Worm (Caenorhabditis elegans): ENCODE measurements around the gene ZK1290.10.
A peak's percentile ranks its signal among the peaks of the same experiment; 100 is the strongest.

The ZK1290.10 gene

DNA sequence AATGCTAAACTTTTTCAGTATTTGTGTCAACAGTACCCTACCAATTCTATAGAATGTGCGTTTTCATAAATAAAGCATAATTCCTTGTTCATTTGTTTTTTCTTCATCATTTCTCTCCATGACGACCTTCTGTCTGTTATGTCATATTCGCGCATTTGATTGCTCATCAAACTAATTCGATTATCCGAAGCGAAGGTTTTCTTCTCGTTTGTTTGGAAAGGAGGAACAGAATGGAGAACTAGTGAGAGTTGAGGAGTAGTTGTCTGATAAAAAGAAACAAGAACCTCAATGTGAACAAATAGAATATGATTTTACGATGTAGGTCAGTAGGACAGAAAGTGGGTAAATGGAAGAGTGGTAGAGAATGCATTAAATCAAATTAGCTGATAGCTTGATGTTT is 8.9 kb upstream of the ZK1290.10 start:
- no peak for TF ChIP-seq nhr-25 (tag; optimal IDR thresholded peaks at IDR 0.05)
- no peak for TF ChIP-seq elt-3 (tag; optimal IDR thresholded peaks at IDR 0.05)
- no peak for TF ChIP-seq sem-4 (tag; optimal IDR thresholded peaks at IDR 0.05)
- no peak for TF ChIP-seq unc-39 (tag; optimal IDR thresholded peaks at IDR 0.05)
- TF ChIP-seq nhr-23 (tag; optimal IDR thresholded peaks at IDR 0.05) = no peak
- no peak for TF ChIP-seq lin-11 (tag; optimal IDR thresholded peaks at IDR 0.05)
- TF ChIP-seq crh-2 (tag; optimal IDR thresholded peaks at IDR 0.05) = no peak
- no peak for TF ChIP-seq gmeb-1 (tag; optimal IDR thresholded peaks at IDR 0.05)
- TF ChIP-seq nhr-21 (tag; optimal IDR thresholded peaks at IDR 0.05) = no peak
- no peak for TF ChIP-seq ama-1 (optimal IDR thresholded peaks at IDR 0.05)
- TF ChIP-seq egl-27 (tag; optimal IDR thresholded peaks at IDR 0.05) = no peak
- TF ChIP-seq nhr-12 (tag; optimal IDR thresholded peaks at IDR 0.05) = no peak
- no peak for TF ChIP-seq nhr-10 (tag; optimal IDR thresholded peaks at IDR 0.05)
- no peak for TF ChIP-seq unc-62 (GFP tag; optimal IDR thresholded peaks at IDR 0.05)
- TF ChIP-seq nhr-77 (tag; optimal IDR thresholded peaks at IDR 0.05) = no peak

DNA sequence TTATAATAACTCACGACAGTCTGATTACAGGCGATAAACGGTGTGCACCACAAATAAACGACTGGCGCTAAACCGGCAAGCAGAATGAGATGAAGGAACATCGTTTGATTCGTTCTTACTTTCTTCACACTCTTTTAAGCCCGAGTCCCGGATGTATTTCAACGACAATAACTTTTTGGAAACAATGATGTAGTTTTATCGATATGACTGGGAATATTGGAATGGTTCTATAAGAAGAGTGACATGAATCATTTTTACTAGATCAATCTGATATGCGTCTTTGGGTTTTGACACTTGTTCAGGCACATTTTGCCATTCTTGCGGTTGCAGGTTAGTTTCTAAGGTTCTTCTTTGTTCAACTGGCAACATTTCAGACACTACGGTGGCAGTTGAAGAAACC is 7.8 kb upstream of the ZK1290.10 start, which contains the start of the genes ZK1290.11 and ZK1290.1:
Gene ZK1290.11 (minus strand): TSS at position 101 of the 400 bp plus-strand sequence.
Gene ZK1290.1 (plus strand): TSS at position 271 of the 400 bp plus-strand sequence.
- TF ChIP-seq lin-39 (tag; optimal IDR thresholded peaks at IDR 0.05) = no peak
- TF ChIP-seq nhr-6 (tag; optimal IDR thresholded peaks at IDR 0.05) = no peak
- no peak for TF ChIP-seq aly-2 (tag; optimal IDR thresholded peaks at IDR 0.05)
- no peak for TF ChIP-seq nhr-10 (tag; optimal IDR thresholded peaks at IDR 0.05)
- TF ChIP-seq nhr-23 (tag; optimal IDR thresholded peaks at IDR 0.05) = no peak
- no peak for TF ChIP-seq elt-1 (tag; optimal IDR thresholded peaks at IDR 0.05)

DNA sequence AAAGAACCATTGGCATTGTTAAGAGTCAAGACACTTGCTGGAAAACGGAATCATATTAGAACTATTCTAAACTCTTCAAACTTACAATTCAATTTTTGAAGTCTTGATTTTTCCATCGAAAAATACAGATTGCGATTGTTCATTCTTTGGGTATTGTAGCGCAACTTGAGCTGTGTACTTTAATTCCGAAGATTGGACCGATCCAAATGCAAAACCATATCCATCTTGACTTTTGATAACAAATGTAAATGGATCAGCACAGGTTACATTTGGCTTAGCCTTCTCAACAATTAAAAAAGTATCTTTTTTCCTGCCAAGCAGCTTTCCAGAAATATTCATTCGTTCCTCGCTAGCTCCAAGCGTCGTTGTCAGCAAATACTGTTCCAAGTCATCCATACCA is 7.1 kb upstream of the ZK1290.10 start:
- TF ChIP-seq nhr-10 (tag; optimal IDR thresholded peaks at IDR 0.05) (no peak), nhr-23 (tag; optimal IDR thresholded peaks at IDR 0.05) (no peak), peb-1 (tag; optimal IDR thresholded peaks at IDR 0.05) (no peak), F13H6.1 (tag; optimal IDR thresholded peaks at IDR 0.05) (no peak), lin-11 (tag; optimal IDR thresholded peaks at IDR 0.05) (no peak), sma-9 (GFP tag; optimal IDR thresholded peaks at IDR 0.05) (no peak), sma-9 (tag; optimal IDR thresholded peaks at IDR 0.05) (no peak), ztf-1 (GFP tag; conservative IDR thresholded peaks at IDR 0.05) (no peak), nhr-11 (tag; optimal IDR thresholded peaks at IDR 0.05) (no peak), fos-1 (tag; optimal IDR thresholded peaks at IDR 0.05) (no peak), gmeb-1 (tag; optimal IDR thresholded peaks at IDR 0.05) (no peak), ZK546.5 (tag; optimal IDR thresholded peaks at IDR 0.05) (no peak), nhr-6 (tag; optimal IDR thresholded peaks at IDR 0.05) (no peak), mbf-1 (tag; optimal IDR thresholded peaks at IDR 0.05) (no peak)

DNA sequence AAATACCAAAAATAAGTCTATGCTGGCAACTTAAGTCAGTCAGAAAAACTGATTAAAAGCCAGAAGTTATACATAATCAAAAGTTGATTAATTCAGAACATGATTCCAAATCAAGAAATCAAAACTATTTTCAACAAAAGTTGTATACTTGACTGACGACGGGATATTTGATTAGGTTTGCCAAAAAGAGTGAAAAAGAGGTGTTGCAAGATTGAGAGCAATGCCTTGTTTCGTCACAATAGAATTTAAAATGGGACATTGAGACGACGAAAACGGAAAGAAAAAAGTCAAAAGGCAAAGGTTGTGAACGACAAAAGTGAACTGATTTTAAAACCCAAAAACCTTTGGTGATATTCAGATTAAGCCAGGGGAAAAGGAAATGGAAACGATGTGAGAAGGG is 5.2 kb upstream of the ZK1290.10 start:
- TF ChIP-seq mbf-1 (tag; optimal IDR thresholded peaks at IDR 0.05) = no peak
- TF ChIP-seq nhr-12 (tag; optimal IDR thresholded peaks at IDR 0.05) = no peak
- TF ChIP-seq nhr-11 (tag; optimal IDR thresholded peaks at IDR 0.05) = no peak
- TF ChIP-seq nhr-6 (tag; optimal IDR thresholded peaks at IDR 0.05) = no peak
- TF ChIP-seq nhr-129 (tag; optimal IDR thresholded peaks at IDR 0.05) = no peak
- TF ChIP-seq lsy-2 (tag; optimal IDR thresholded peaks at IDR 0.05) = no peak
- no peak for TF ChIP-seq R02D3.7 (tag; optimal IDR thresholded peaks at IDR 0.05)
- TF ChIP-seq nhr-21 (tag; optimal IDR thresholded peaks at IDR 0.05) = no peak
- TF ChIP-seq nhr-237 (tag; optimal IDR thresholded peaks at IDR 0.05) = no peak
- no peak for TF ChIP-seq ama-1 (optimal IDR thresholded peaks at IDR 0.05)
- TF ChIP-seq mab-5 (tag; optimal IDR thresholded peaks at IDR 0.05) = no peak
- no peak for TF ChIP-seq nhr-77 (tag; optimal IDR thresholded peaks at IDR 0.05)
- no peak for TF ChIP-seq sma-9 (GFP tag; optimal IDR thresholded peaks at IDR 0.05)
- TF ChIP-seq sma-9 (tag; optimal IDR thresholded peaks at IDR 0.05) = no peak

ce11 chrII:7557981-7558380 is 4.3 kb upstream of the ZK1290.10 start:
- TF ChIP-seq nhr-21 (tag; optimal IDR thresholded peaks at IDR 0.05) = no peak
- no peak for TF ChIP-seq lin-39 (tag; optimal IDR thresholded peaks at IDR 0.05)
- TF ChIP-seq R02D3.7 (tag; optimal IDR thresholded peaks at IDR 0.05) = no peak
- TF ChIP-seq unc-62 (GFP tag; optimal IDR thresholded peaks at IDR 0.05) = no peak
- TF ChIP-seq unc-39 (tag; optimal IDR thresholded peaks at IDR 0.05) = no peak
- no peak for TF ChIP-seq nhr-237 (tag; optimal IDR thresholded peaks at IDR 0.05)
- TF ChIP-seq elt-1 (tag; optimal IDR thresholded peaks at IDR 0.05) = no peak
- TF ChIP-seq nhr-10 (tag; optimal IDR thresholded peaks at IDR 0.05) = no peak
- no peak for TF ChIP-seq sem-4 (tag; optimal IDR thresholded peaks at IDR 0.05)
- TF ChIP-seq sma-9 (GFP tag; optimal IDR thresholded peaks at IDR 0.05) = no peak
- no peak for TF ChIP-seq sma-9 (tag; optimal IDR thresholded peaks at IDR 0.05)
- TF ChIP-seq C34F6.9 (tag; optimal IDR thresholded peaks at IDR 0.05) = no peak
- TF ChIP-seq nhr-25 (tag; optimal IDR thresholded peaks at IDR 0.05) = peak; percentile 6
- TF ChIP-seq nhr-12 (tag; optimal IDR thresholded peaks at IDR 0.05) = no peak
- peak; percentile 2 for TF ChIP-seq fos-1 (tag; optimal IDR thresholded peaks at IDR 0.05)
